Fruit fly (Drosophila melanogaster): Measurements from ENCODE around the gene CG3437.

CG3437 gene

DNA sequence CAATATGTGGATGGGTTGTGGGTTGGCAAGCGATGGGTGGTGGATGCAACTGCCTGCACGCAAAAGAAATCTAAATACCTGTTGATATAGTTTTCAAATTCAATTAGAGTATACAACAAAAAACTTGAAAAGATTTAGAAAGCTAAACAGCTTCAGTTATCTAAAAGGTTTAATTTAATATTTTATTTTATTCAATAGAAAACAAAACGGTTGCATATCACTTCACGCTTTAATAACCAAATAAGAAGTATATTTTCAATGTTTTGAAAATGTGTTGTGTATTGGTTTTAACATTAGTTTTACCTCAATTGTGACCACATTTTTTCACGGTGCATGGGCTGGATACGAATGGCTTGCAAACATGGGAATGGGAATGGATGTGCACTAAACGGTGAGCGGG, 32.2 kb upstream of the CG3437 start:
- no peak for TF ChIP-seq CG17801 (GFP tag; optimal IDR thresholded peaks at IDR 0.05; ENCODE audit: partially characterized antibody)

DNA sequence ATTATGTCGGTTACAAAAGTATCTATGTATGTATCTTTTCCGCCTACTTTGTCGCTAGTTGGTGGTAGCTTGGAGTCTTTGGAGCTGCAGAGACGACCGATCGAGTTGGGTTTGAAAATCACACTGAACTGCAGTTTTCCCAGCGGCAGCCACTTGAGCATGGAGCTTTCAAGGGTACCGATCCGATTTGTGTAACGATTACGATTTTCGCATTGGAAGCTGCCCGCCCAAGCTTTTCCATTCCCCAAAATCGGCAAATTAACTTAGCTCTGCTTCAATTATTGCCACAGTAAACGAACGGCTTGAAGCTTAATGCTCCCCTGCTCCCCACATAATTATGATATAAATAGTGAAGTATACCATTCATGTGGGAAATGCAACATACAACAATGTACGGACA, 31.7 kb upstream of the CG3437 start, which contains the start of gene CG32036:
Gene CG32036, minus strand, starts transcription at position 101 of the 400 bp plus-strand sequence.
- TF ChIP-seq CG17801 (GFP tag; optimal IDR thresholded peaks at IDR 0.05; ENCODE audit: partially characterized antibody) = no peak

DNA sequence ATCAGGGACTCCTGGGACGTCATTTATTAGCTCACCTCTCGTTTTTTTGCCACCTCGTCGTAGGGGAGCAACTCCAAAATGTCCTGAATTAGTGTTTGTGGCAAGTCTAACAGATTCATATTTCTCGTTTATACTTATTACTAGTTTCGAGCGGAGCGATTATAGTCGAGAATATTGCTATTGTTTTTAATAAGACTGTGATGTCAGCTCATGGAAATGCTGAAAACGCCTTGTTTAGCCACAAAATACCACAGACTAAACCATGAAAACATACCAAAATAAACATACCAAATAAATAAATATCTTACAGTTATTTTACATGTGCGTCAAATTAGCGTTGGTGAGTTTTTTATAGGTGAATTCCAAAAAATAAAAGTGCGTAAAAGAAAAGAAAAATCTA, 30.1 kb upstream of the CG3437 start, which contains the start of gene pall:
Gene pall, minus strand, starts transcription at position 205 of the 400 bp plus-strand sequence.
- peak; percentile 28 for TF ChIP-seq CG17801 (GFP tag; optimal IDR thresholded peaks at IDR 0.05; ENCODE audit: partially characterized antibody)

DNA sequence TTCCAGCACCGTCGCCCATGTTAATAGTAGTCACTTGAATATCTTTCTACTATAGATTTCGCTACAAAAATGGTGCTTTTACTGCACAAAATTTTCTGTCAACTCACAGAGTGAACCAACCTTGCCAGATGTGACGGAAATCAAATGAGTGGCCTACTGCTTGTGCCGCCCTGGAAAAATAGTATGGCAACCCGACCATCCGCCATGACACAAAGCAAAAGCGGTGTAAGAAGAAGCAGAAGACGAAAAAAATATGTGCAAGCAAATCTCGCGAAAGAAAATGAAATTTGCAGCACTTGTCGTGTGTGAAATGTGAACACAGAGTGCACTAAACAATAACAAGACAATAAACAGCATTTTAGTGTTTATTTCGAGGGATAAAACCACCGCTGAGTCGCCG, 19.4 kb upstream of the CG3437 start, which contains the start of the genes Uch-L5 and Jarid2:
Gene Uch-L5, minus strand, starts transcription at position 137 of the 400 bp plus-strand sequence.
Gene Jarid2, plus strand, starts transcription at position 210 of the 400 bp plus-strand sequence.
- peak; percentile 79 for TF ChIP-seq CG17801 (GFP tag; optimal IDR thresholded peaks at IDR 0.05; ENCODE audit: partially characterized antibody)

DNA sequence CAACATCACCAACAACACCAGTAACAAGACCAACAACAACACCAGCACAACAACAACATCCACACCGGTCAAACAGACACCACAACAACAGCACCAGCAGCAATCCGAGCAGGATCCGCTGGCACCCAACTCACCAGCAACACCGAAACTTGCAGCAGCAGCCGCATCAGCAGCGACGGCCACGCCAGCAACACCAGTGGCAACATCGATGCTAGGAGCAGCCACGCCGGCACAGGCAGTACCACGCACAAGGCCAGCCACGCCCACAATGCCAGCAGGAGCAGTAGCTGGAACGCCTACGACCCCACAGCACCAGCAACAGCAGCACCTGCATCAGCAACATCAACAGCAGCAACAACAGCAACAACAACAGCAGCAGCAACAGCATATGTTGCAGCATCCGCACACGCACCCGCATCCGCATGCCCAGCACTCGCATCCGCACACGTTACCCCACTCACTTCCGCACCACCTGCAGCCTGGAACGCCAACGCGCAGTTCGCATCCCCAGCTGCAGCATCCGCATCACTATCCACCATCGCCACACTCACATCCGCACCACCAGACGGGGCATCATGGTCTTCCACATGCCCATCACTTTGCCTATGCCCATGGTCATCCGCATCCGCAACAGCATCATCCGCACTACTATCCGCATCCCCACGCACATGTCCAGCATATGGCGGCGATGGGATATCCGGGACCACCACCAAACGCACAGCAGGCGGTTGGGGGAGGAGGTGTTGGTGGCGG, 13.9 kb upstream of the CG3437 start:
- no peak for TF ChIP-seq CG17801 (GFP tag; optimal IDR thresholded peaks at IDR 0.05; ENCODE audit: partially characterized antibody)

- no peak for TF ChIP-seq CG17801 (GFP tag; optimal IDR thresholded peaks at IDR 0.05; ENCODE audit: partially characterized antibody)
These were observed 11.6 kb upstream of the CG3437 start for dm6 chr3L:9469079-9469478.

dm6 chr3L:9468261-9468890, 10.9 kb upstream of the CG3437 start:
- no peak for TF ChIP-seq CG17801 (GFP tag; optimal IDR thresholded peaks at IDR 0.05; ENCODE audit: partially characterized antibody)

- no peak for TF ChIP-seq CG17801 (GFP tag; optimal IDR thresholded peaks at IDR 0.05; ENCODE audit: partially characterized antibody)
These were observed 10.3 kb upstream of the CG3437 start for dm6 chr3L:9467763-9468206.

dm6 chr3L:9467267-9467666, 9.8 kb upstream of the CG3437 start:
- no peak for TF ChIP-seq CG17801 (GFP tag; optimal IDR thresholded peaks at IDR 0.05; ENCODE audit: partially characterized antibody)

- no peak for TF ChIP-seq CG17801 (GFP tag; optimal IDR thresholded peaks at IDR 0.05; ENCODE audit: partially characterized antibody)
These were observed 9.1 kb upstream of the CG3437 start for dm6 chr3L:9466595-9466994.

DNA sequence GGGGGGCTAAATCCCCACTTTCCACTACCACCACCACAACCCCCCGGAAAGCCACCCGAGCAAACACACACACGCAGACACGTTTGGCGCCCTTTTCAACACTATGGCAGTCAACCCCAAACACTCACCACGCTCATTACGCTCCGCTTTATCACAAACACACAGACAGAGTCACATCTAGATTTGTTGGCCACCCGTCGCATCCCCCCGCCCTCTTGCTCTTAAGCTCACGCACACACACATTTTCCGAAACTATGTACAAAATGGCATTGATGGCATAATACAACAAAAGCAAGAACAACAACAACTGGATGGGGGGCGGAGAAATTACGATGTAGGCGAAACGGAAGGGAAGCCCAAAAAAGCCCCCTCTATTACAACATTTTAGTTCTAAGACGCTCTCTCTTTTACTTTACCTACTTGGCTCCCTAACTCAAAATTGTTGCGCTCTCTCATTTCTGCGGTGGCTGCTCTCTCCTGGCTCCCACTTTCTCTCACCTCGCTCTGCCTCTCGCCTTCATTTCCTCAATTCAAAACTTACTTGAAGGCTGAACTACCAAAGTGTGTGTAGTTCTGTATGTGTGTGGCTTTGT, 8.3 kb upstream of the CG3437 start:
- no peak for TF ChIP-seq CG17801 (GFP tag; optimal IDR thresholded peaks at IDR 0.05; ENCODE audit: partially characterized antibody)

DNA sequence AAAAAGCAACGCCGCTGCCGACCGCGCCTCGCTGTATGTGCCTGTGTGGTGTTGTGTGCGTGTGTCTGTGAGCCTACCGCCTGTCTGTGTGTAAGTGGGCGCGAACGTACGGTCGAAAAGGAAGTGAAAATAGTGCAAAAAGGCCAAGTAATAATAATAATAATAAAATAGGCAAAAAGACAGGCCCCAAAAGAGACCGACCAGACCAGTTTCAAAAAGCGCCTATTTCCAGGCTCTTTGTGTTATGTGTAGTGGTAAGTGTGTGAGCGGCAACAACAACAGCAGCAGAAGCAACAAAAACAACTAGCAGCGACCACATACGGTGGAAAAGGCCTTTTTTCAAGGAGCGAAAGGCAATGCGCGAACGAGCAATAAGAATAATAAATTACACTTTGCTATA, 5.3 kb upstream of the CG3437 start:
- TF ChIP-seq CG17801 (GFP tag; optimal IDR thresholded peaks at IDR 0.05; ENCODE audit: partially characterized antibody) = no peak

DNA sequence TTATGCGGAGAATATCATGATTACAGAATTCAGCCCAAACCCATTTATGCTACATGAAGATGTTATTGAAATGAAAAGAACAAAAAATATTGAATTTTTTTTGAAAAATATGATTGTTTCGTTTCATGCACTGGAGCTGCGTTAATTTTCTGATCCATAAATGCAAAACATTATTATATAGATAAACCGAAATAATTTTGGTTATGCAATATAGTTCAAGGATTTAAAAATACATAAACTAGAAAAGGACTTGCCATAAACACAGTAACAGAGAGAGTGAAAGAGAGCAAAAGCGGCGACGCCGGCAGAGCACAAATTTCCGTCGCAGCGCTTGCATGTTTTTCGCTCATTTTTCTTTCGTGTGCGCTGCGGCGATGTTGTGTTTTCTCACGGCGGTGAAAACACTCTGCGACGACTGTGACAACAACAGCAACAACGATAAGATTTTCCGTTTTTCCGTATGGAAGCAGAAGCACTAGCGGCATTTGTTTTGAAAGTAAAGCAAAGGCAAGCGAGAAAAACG, 4.8 kb upstream of the CG3437 start:
- TF ChIP-seq CG17801 (GFP tag; optimal IDR thresholded peaks at IDR 0.05; ENCODE audit: partially characterized antibody) = peak; percentile 89

DNA sequence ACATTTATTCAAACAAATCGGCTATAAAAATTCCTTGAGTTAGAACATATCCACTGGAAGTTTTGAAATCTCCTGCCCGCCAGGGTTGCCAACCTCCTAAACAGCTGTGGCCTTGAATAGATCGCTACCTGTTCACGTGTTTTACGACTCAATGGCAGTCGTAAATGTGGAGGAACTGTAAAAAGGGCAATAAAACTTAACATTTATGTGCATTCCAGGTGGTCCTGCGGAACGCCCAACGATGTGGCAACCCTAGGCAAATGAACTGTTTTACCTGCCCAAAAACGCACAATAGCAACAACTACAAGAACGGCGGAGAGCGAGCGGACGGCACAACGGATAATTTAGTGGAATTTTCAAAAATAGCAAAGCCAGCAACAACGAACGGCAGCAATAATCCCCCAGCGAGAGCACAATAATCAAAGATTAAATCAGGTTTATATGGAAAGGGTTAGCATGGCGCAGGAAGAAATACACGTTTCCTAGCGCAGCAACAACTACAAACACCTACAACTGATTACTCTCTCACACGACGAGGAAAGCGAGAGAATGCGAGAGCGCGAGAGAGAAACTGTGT, 4.3 kb upstream of the CG3437 start:
- no peak for TF ChIP-seq CG17801 (GFP tag; optimal IDR thresholded peaks at IDR 0.05; ENCODE audit: partially characterized antibody)
